Fruit fly (Drosophila melanogaster): ENCODE data around the gene CG32240.

CG32240 gene

dm6 chr3L:4411951-4412350, 30.5 kb upstream of the CG32240 start:
- no peak for TF ChIP-seq eg (GFP tag; IDR thresholded peaks at IDR 0.05)
- no peak for TF ChIP-seq fd85E (GFP tag; optimal IDR thresholded peaks at IDR 0.05)
- TF ChIP-seq Eip75B (GFP tag; optimal IDR thresholded peaks at IDR 0.05): no peak
- no peak for TF ChIP-seq OdsH (GFP tag; optimal IDR thresholded peaks at IDR 0.05)
- no peak for TF ChIP-seq Hr39 (GFP tag; optimal IDR thresholded peaks at IDR 0.05)

dm6 chr3L:4411025-4411873, 29.8 kb upstream of the CG32240 start:
- TF ChIP-seq CG32006 (GFP tag; optimal IDR thresholded peaks at IDR 0.05) (peak; percentile 33), Eip78C (GFP tag) (peak; percentile 67), CG6792 (GFP tag; optimal IDR thresholded peaks at IDR 0.05) (peak; percentile 6), Ets96B (tag; optimal IDR thresholded peaks at IDR 0.05) (no peak), CG3032 (tag; optimal IDR thresholded peaks at IDR 0.05) (no peak), Lpt (GFP tag; optimal IDR thresholded peaks at IDR 0.05) (no peak), Sox102F (GFP tag; optimal IDR thresholded peaks at IDR 0.05) (peak; percentile 48), Hr38 (GFP tag; optimal IDR thresholded peaks at IDR 0.05) (no peak), CG34406 (GFP tag; optimal IDR thresholded peaks at IDR 0.05) (no peak), salr (GFP tag; optimal IDR thresholded peaks at IDR 0.05) (no peak), spab (GFP tag; optimal IDR thresholded peaks at IDR 0.05) (no peak), lz (GFP tag; optimal IDR thresholded peaks at IDR 0.05) (no peak), achi (GFP tag; optimal IDR thresholded peaks at IDR 0.05) (no peak), CG11902 (GFP tag; optimal IDR thresholded peaks at IDR 0.05) (no peak), CG3919 (GFP tag; optimal IDR thresholded peaks at IDR 0.05) (no peak), dac (GFP tag; optimal IDR thresholded peaks at IDR 0.05) (no peak), CG4318 (GFP tag; optimal IDR thresholded peaks at IDR 0.05) (no peak), CG8319 (GFP tag; optimal IDR thresholded peaks at IDR 0.05) (no peak), Hr39 (GFP tag; optimal IDR thresholded peaks at IDR 0.05) (peak; percentile 24), Eip93F (GFP tag; optimal IDR thresholded peaks at IDR 0.05) (no peak), OdsH (GFP tag; optimal IDR thresholded peaks at IDR 0.05) (no peak), CG10669 (GFP tag; optimal IDR thresholded peaks at IDR 0.05) (no peak), CG6808 (GFP tag; optimal IDR thresholded peaks at IDR 0.05) (no peak), CG10631 (GFP tag; optimal IDR thresholded peaks at IDR 0.05) (no peak), Sox14 (GFP tag; optimal IDR thresholded peaks at IDR 0.05) (no peak), fd85E (GFP tag; optimal IDR thresholded peaks at IDR 0.05) (no peak), vri (GFP tag; optimal IDR thresholded peaks at IDR 0.05) (peak; percentile 69), CG6163 (GFP tag; IDR thresholded peaks at IDR 0.05) (no peak), Met (GFP tag; optimal IDR thresholded peaks at IDR 0.05) (peak; percentile 24), CG8632 (GFP tag; optimal IDR thresholded peaks at IDR 0.05) (no peak), Ets21C (GFP tag; optimal IDR thresholded peaks at IDR 0.05) (no peak), Eip75B (GFP tag; optimal IDR thresholded peaks at IDR 0.05) (no peak), ss (GFP tag; optimal IDR thresholded peaks at IDR 0.05) (no peak), topi (GFP tag; optimal IDR thresholded peaks at IDR 0.05) (peak; percentile 23), CG6276 (GFP tag; optimal IDR thresholded peaks at IDR 0.05) (no peak), Hr4 (GFP tag; optimal IDR thresholded peaks at IDR 0.05) (peak; percentile 21), svp (GFP tag) (peak; percentile 73), esn (GFP tag; optimal IDR thresholded peaks at IDR 0.05) (peak; percentile 30), fd59A (GFP tag; optimal IDR thresholded peaks at IDR 0.05) (no peak), CG9139 (GFP tag; optimal IDR thresholded peaks at IDR 0.05) (no peak), pdm3 (GFP tag; optimal IDR thresholded peaks at IDR 0.05) (no peak), Sox15 (GFP tag; optimal IDR thresholded peaks at IDR 0.05) (no peak), CG15336 (GFP tag; IDR thresholded peaks at IDR 0.05) (no peak), acj6 (GFP tag; optimal IDR thresholded peaks at IDR 0.05) (peak; percentile 19), Blimp-1 (GFP tag; optimal IDR thresholded peaks at IDR 0.05) (no peak), Smox (GFP tag; optimal IDR thresholded peaks at IDR 0.05) (peak; percentile 19), CG31627 (GFP tag; optimal IDR thresholded peaks at IDR 0.05) (no peak)
